Worm (Caenorhabditis elegans) whole organism, young adult: ENCODE data around the gene srj-50.

Experiments used
- B0019.2 ChIP-seq: fragments of 200-800 bp; sonication (Bioruptor generic); conservative IDR thresholded peaks from 2 replicates; pipeline ENCODE4 v1.3.6; 2022; ENCODE audit warnings: missing genetic modification reagents, missing genetic modification characterization, missing compliant biosample characterization
- B0035.1 ChIP-seq: sonication (generic microtip); optimal IDR thresholded peaks from 2 replicates; lab custom pipeline; 2016; ENCODE audit warnings: missing genetic modification characterization, mild to moderate bottlenecking, missing compliant biosample characterization, missing genotype, missing genetic modification reagents
- C06A6.2 ChIP-seq: fragments of 200-800 bp; sonication (Bioruptor generic); conservative IDR thresholded peaks from 2 replicates; pipeline ENCODE4 v1.3.6; 2022; ENCODE audit warnings: missing genetic modification characterization, missing compliant biosample characterization
- F33H1.4 ChIP-seq: fragments of 200-800 bp; sonication (Bioruptor generic); IDR thresholded peaks from 2 replicates; pipeline ENCODE4 v1.3.6; 2022; ENCODE audit warnings: missing genetic modification reagents, missing genetic modification characterization, missing compliant biosample characterization
- F39B2.1 ChIP-seq: fragments of 200-800 bp; sonication (Bioruptor generic); IDR thresholded peaks from 2 replicates; pipeline ENCODE4 v1.3.6; 2022; ENCODE audit warnings: missing genetic modification reagents, missing genetic modification characterization, missing compliant biosample characterization
- K11D2.4 ChIP-seq: fragments of 200-800 bp; sonication (Bioruptor generic); IDR thresholded peaks from 2 replicates; pipeline ENCODE4 v1.3.6; 2022; ENCODE audit warnings: missing genetic modification reagents, missing genetic modification characterization, missing compliant biosample characterization
- Y79H2A.3 ChIP-seq: fragments of 200-800 bp; sonication (Bioruptor generic); conservative IDR thresholded peaks from 2 replicates; pipeline ENCODE4 v1.3.6; 2022; ENCODE audit warnings: missing genetic modification reagents, missing genetic modification characterization, missing compliant biosample characterization
- Y95B8A.8 ChIP-seq: fragments of 200-800 bp; sonication (Bioruptor generic); IDR thresholded peaks from 2 replicates; pipeline ENCODE4 v1.3.6; 2022; ENCODE audit warnings: missing genetic modification reagents, missing genetic modification characterization, missing compliant biosample characterization
- ZK185.1 ChIP-seq: sonication (generic microtip); optimal IDR thresholded peaks from 2 replicates; lab custom pipeline; 2016; ENCODE audit warnings: mild to moderate bottlenecking, missing genetic modification characterization, missing compliant biosample characterization; ENCODE audit not compliant: poor library complexity, severe bottlenecking
- akir-1 ChIP-seq: fragments of 200-800 bp; sonication (Bioruptor generic); optimal IDR thresholded peaks from 2 replicates; lab custom pipeline; 2018; ENCODE audit warnings: mild to moderate bottlenecking, missing genetic modification characterization, moderate library complexity, missing compliant biosample characterization
- ama-1 ChIP-seq, 3 experiments: fragments of 150-350 bp in 1 of 3; sonication (generic microtip) in 2 of 3; optimal IDR thresholded peaks; 2 replicates each; lab custom pipeline; 2014 to 2018; ENCODE audit warnings: missing biosample characterization in 2 of 3, missing genetic modification characterization in 2 of 3, missing genetic modification reagents in 2 of 3
- aptf-2 ChIP-seq: fragments of 200-800 bp; sonication (Bioruptor generic); conservative IDR thresholded peaks from 2 replicates; pipeline ENCODE4 v1.3.6; 2022; ENCODE audit warnings: missing genetic modification reagents, missing genetic modification characterization, missing compliant biosample characterization
- aptf-3 ChIP-seq: fragments of 200-800 bp; sonication (Bioruptor generic); IDR thresholded peaks from 2 replicates; pipeline ENCODE4 v1.3.6; 2022; ENCODE audit warnings: missing genetic modification characterization, missing compliant biosample characterization
- atf-7 ChIP-seq: sonication (generic microtip); optimal IDR thresholded peaks from 2 replicates; lab custom pipeline; 2017; ENCODE audit warnings: mild to moderate bottlenecking, missing genetic modification characterization, missing compliant biosample characterization
- attf-6 ChIP-seq: fragments of 200-800 bp; sonication (Bioruptor generic); IDR thresholded peaks from 2 replicates; pipeline ENCODE4 v1.3.6; 2022; ENCODE audit warnings: missing genetic modification reagents, missing genetic modification characterization, missing compliant biosample characterization
- bed-1 ChIP-seq: fragments of 200-800 bp; sonication (Bioruptor generic); IDR thresholded peaks from 2 replicates; pipeline ENCODE4 v1.3.6; 2022; ENCODE audit warnings: missing genetic modification reagents, missing genetic modification characterization, missing compliant biosample characterization
- ccch-3 ChIP-seq: fragments of 200-800 bp; sonication (Bioruptor generic); optimal IDR thresholded peaks from 2 replicates; lab custom pipeline; 2018; ENCODE audit warnings: mild to moderate bottlenecking, missing genetic modification characterization, missing compliant biosample characterization
- cebp-2 ChIP-seq: fragments of 200-800 bp; sonication (Bioruptor generic); IDR thresholded peaks from 2 replicates; pipeline ENCODE4 v1.3.6; 2022; ENCODE audit warnings: missing genetic modification characterization, missing compliant biosample characterization
- ceh-40 ChIP-seq: fragments of 200-800 bp; sonication (Bioruptor generic); IDR thresholded peaks from 2 replicates; pipeline ENCODE4 v1.3.6; 2022; ENCODE audit warnings: missing genetic modification characterization, missing compliant biosample characterization
- ceh-91 ChIP-seq: fragments of 200-800 bp; sonication (Bioruptor generic); IDR thresholded peaks from 2 replicates; pipeline ENCODE4 v1.3.6; 2022; ENCODE audit warnings: missing genetic modification reagents, missing genetic modification characterization, missing compliant biosample characterization
- die-1 ChIP-seq: sonication (generic microtip); optimal IDR thresholded peaks from 2 replicates; lab custom pipeline; 2016; ENCODE audit warnings: missing genotype, mild to moderate bottlenecking, missing genetic modification characterization, missing compliant biosample characterization
- egl-44 ChIP-seq: fragments of 200-800 bp; sonication (Bioruptor generic); IDR thresholded peaks from 2 replicates; pipeline ENCODE4 v1.3.6; 2022; ENCODE audit warnings: missing genetic modification reagents, missing genetic modification characterization, missing compliant biosample characterization
- him-1 ChIP-seq: sonication (generic microtip); optimal IDR thresholded peaks from 2 replicates; lab custom pipeline; 2016; ENCODE audit warnings: missing genotype, missing genetic modification reagents, missing genetic modification characterization, missing compliant biosample characterization
- hlh-26 ChIP-seq: fragments of 200-800 bp; sonication (Bioruptor generic); conservative IDR thresholded peaks from 2 replicates; pipeline ENCODE4 v1.3.6; 2022; ENCODE audit warnings: missing genetic modification reagents, missing genetic modification characterization, missing compliant biosample characterization
- hmg-1.2 ChIP-seq: fragments of 200-800 bp; sonication (Bioruptor generic); IDR thresholded peaks from 2 replicates; pipeline ENCODE4 v1.3.6; 2022; ENCODE audit warnings: missing genetic modification reagents, missing genetic modification characterization, missing compliant biosample characterization
- hsf-1 ChIP-seq: fragments of 200-800 bp; sonication (Bioruptor generic); IDR thresholded peaks from 2 replicates; pipeline ENCODE4 v1.3.6; 2022; ENCODE audit warnings: missing genetic modification reagents, missing genetic modification characterization, missing compliant biosample characterization
- lag-1 ChIP-seq: fragments of 200-800 bp; sonication (Bioruptor generic); IDR thresholded peaks from 2 replicates; pipeline ENCODE4 v1.3.6; 2022; ENCODE audit warnings: missing genetic modification reagents, missing genetic modification characterization, missing compliant biosample characterization
- let-526 ChIP-seq: fragments of 200-800 bp; sonication (Bioruptor generic); IDR thresholded peaks from 2 replicates; pipeline ENCODE4 v1.3.6; 2022; ENCODE audit warnings: missing genetic modification reagents, missing genetic modification characterization, missing compliant biosample characterization
- let-607 ChIP-seq, 2 experiments: fragments of 200-800 bp in 1 of 2; sonication (Bioruptor generic) in 1 of 2; sonication (generic microtip) in 1 of 2; optimal IDR thresholded peaks; 2 replicates each; lab custom pipeline; 2016 to 2018; ENCODE audit warnings: mild to moderate bottlenecking in 2 of 2, missing compliant biosample characterization in 2 of 2, missing genetic modification characterization in 2 of 2, moderate library complexity in 2 of 2, missing genotype in 1 of 2
- lin-26 ChIP-seq: fragments of 200-800 bp; sonication (Bioruptor generic); IDR thresholded peaks from 2 replicates; pipeline ENCODE4 v1.3.6; 2022; ENCODE audit warnings: missing genetic modification reagents, missing genetic modification characterization, missing compliant biosample characterization
- lin-35 ChIP-seq, 3 experiments: fragments of 150-350 bp in 2 of 3; sonication (generic microtip) in 1 of 3; optimal IDR thresholded peaks; 2 replicates each; lab custom pipeline; 2014 to 2018; ENCODE audit warnings: missing biosample characterization in 3 of 3, missing genetic modification characterization in 3 of 3, missing genetic modification reagents in 3 of 3
- lsy-27 ChIP-seq: sonication (generic microtip); optimal IDR thresholded peaks from 2 replicates; lab custom pipeline; 2017; ENCODE audit warnings: missing genetic modification characterization, mild to moderate bottlenecking, missing compliant biosample characterization, antibody characterized with exemption, missing genotype, borderline replicate concordance; ENCODE audit not compliant: insufficient read depth
- madf-6 ChIP-seq: fragments of 200-800 bp; sonication (Bioruptor generic); IDR thresholded peaks from 2 replicates; pipeline ENCODE4 v1.3.6; 2022; ENCODE audit warnings: missing genetic modification reagents, missing genetic modification characterization, missing compliant biosample characterization
- madf-8 ChIP-seq: fragments of 200-800 bp; sonication (Bioruptor generic); conservative IDR thresholded peaks from 2 replicates; pipeline ENCODE4 v1.3.6; 2022; ENCODE audit warnings: missing genetic modification reagents, missing genetic modification characterization, missing compliant biosample characterization
- mel-28 ChIP-seq: sonication (generic microtip); optimal IDR thresholded peaks from 2 replicates; lab custom pipeline; 2016; ENCODE audit warnings: borderline replicate concordance, mild to moderate bottlenecking, missing genetic modification characterization, missing compliant biosample characterization
- nfya-1 ChIP-seq: sonication (generic microtip); optimal IDR thresholded peaks from 2 replicates; lab custom pipeline; 2017; ENCODE audit warnings: antibody characterized with exemption, missing compliant biosample characterization, missing genetic modification characterization, borderline replicate concordance; ENCODE audit not compliant: insufficient read depth
- repo-1 ChIP-seq: sonication (generic microtip); optimal IDR thresholded peaks from 2 replicates; lab custom pipeline; 2017; ENCODE audit warnings: mild to moderate bottlenecking, missing genetic modification characterization, missing compliant biosample characterization
- snpc-1.3 ChIP-seq: sonication (generic microtip); optimal IDR thresholded peaks from 2 replicates; lab custom pipeline; 2017; ENCODE audit warnings: missing genetic modification characterization, mild to moderate bottlenecking, missing compliant biosample characterization, antibody characterized with exemption, moderate library complexity, missing genotype, missing genetic modification reagents; ENCODE audit not compliant: insufficient read depth
- snpc-4 ChIP-seq, 5 experiments: fragments of 150-350 bp in 1 of 5; sonication (generic microtip) in 4 of 5; optimal IDR thresholded peaks; 2 replicates each; lab custom pipeline; 2014 to 2018; ENCODE audit warnings: missing genetic modification characterization in 5 of 5, missing biosample characterization in 3 of 5, antibody characterized with exemption in 2 of 5, mild to moderate bottlenecking in 2 of 5, missing compliant biosample characterization in 2 of 5, missing genotype in 2 of 5, moderate library complexity in 2 of 5, missing genetic modification reagents in 1 of 5
- somi-1 ChIP-seq: fragments of 200-800 bp; sonication (Bioruptor generic); optimal IDR thresholded peaks from 2 replicates; lab custom pipeline; 2018; ENCODE audit warnings: mild to moderate bottlenecking, missing genetic modification characterization, missing compliant biosample characterization
- ztf-18 ChIP-seq: sonication (generic microtip); optimal IDR thresholded peaks from 2 replicates; lab custom pipeline; 2016; ENCODE audit warnings: missing genotype, mild to moderate bottlenecking, missing genetic modification characterization, missing compliant biosample characterization

The srj-50 gene

ce11 chrV:2864899-2865298, 32.1 kb downstream of the srj-50 start, which contains the start of gene srh-240:
TSS of gene srh-240 (plus strand) at chrV:2865199.
- TF ChIP-seq ZK185.1 (tag; lab: Kevin White, UChicago): no peak
- TF ChIP-seq hlh-26 (GFP tag; lab: Robert Waterston, UW): no peak
- TF ChIP-seq bed-1: no peak
- TF ChIP-seq ama-1 (optimal IDR thresholded peaks at IDR 0.05; lab: Kevin White, UChicago): no peak
- no peak for TF ChIP-seq ama-1 (GFP tag; optimal IDR thresholded peaks at IDR 0.05; lab: Kevin White, UChicago)
- no peak for TF ChIP-seq cebp-2 (GFP tag; lab: Robert Waterston, UW)
- no peak for TF ChIP-seq let-607 (tag; optimal IDR thresholded peaks at IDR 0.05; lab: Kevin White, UChicago)
- TF ChIP-seq snpc-1.3 (tag; lab: Kevin White, UChicago): no peak

- TF ChIP-seq attf-6 (GFP tag; lab: Robert Waterston, UW) (no peak), F33H1.4 (GFP tag; lab: Robert Waterston, UW) (no peak), F39B2.1 (GFP tag; lab: Robert Waterston, UW) (no peak), C06A6.2 (GFP tag; lab: Robert Waterston, UW) (no peak), aptf-2 (GFP tag; lab: Robert Waterston, UW) (no peak), repo-1 (tag; lab: Kevin White, UChicago) (no peak), him-1 (tag; lab: Kevin White, UChicago) (no peak)
- TF ChIP-seq, all 124 proteins: peak for 0
Observed at ce11 chrV:2869503-2869902, 36.7 kb downstream of the srj-50 start, which contains the start of gene srh-241. TSS of gene srh-241 (minus strand) at chrV:2869603.

ce11 chrV:2870127-2870526, 37.4 kb downstream of the srj-50 start, which contains the start of gene srh-243:
TSS of gene srh-243 (plus strand) at chrV:2870427.
- TF ChIP-seq ceh-40 (no peak), ceh-91 (GFP tag; lab: Robert Waterston, UW) (no peak), B0019.2 (GFP tag; lab: Robert Waterston, UW) (no peak), B0035.1 (tag; lab: Kevin White, UChicago) (no peak), hmg-1.2 (GFP tag; lab: Robert Waterston, UW) (no peak), egl-44 (no peak), mel-28 (no peak), let-526 (GFP tag; lab: Robert Waterston, UW) (no peak), K11D2.4 (GFP tag; lab: Robert Waterston, UW) (no peak), lag-1 (no peak), nfya-1 (no peak), Y79H2A.3 (GFP tag; lab: Robert Waterston, UW) (no peak), Y95B8A.8 (GFP tag; lab: Robert Waterston, UW) (no peak), aptf-3 (GFP tag; lab: Robert Waterston, UW) (no peak)

ce11 chrV:2871754-2872504, 39.2 kb downstream of the srj-50 start:
- TF ChIP-seq akir-1 (GFP tag; lab: Kevin White, UChicago) (no peak), atf-7 (tag; lab: Kevin White, UChicago) (peak; percentile 11), madf-8 (no peak), snpc-4 (GFP tag; optimal IDR thresholded peaks at IDR 0.05; lab: Kevin White, UChicago) (no peak), snpc-4 (tag; optimal IDR thresholded peaks at IDR 0.05; lab: Kevin White, UChicago) (peak in 2 of 4 experiments; percentile 7 to 86), madf-6 (GFP tag; lab: Robert Waterston, UW) (no peak), lin-26 (GFP tag; lab: Robert Waterston, UW) (no peak), let-607 (tag; optimal IDR thresholded peaks at IDR 0.05; lab: Kevin White, UChicago) (no peak), ztf-18 (tag; lab: Kevin White, UChicago) (no peak), die-1 (tag; lab: Kevin White, UChicago) (no peak), F39B2.1 (GFP tag; lab: Robert Waterston, UW) (no peak), somi-1 (GFP tag; lab: Kevin White, UChicago) (no peak), Y79H2A.3 (GFP tag; lab: Robert Waterston, UW) (no peak), hsf-1 (GFP tag; lab: Robert Waterston, UW) (peak; percentile 40; the same call in 1 of the 2 replicates), lsy-27 (no peak), lin-35 (GFP tag; optimal IDR thresholded peaks at IDR 0.05; lab: Kevin White, UChicago) (no peak), ccch-3 (GFP tag; lab: Kevin White, UChicago) (no peak)
